Worm (Caenorhabditis elegans): ENCODE data around the gene ZK380.2.

ce11 chrX:1601563-1601962, 29.7 kb upstream of the ZK380.2 start:
- TF ChIP-seq ama-1 (optimal IDR thresholded peaks at IDR 0.05) (no peak), hnd-1 (tag; optimal IDR thresholded peaks at IDR 0.05) (no peak), pes-1 (GFP tag; IDR thresholded peaks at IDR 0.05) (no peak), tbx-37 (GFP tag; conservative IDR thresholded peaks at IDR 0.05) (no peak), hmg-4 (GFP tag; optimal IDR thresholded peaks at IDR 0.05) (no peak), ets-7 (tag; optimal IDR thresholded peaks at IDR 0.05) (no peak), F13C5.2 (tag; optimal IDR thresholded peaks at IDR 0.05) (no peak), tbx-11 (GFP tag; IDR thresholded peaks at IDR 0.05) (no peak)
